Worm (Caenorhabditis elegans): Measurements from ENCODE around the gene srx-130.

DNA sequence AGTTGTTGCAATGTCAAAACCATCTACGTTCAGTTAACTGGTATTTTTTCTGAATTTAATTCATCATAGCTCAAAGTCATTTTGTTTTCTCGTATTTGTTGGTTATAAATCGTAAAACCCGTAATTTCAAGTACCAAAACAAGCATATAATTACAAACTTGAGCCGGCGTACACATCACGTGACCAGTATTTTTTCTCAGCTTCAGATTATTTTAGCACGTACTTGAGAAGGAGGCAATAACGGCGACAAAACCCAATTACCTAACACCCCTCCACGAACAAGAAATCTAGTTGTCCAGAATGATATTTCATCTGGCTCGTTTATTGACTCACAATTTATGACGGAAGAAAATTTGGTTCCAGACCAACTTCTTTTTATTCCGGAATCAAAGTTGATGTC lies 15.7 kb downstream of the srx-130 start, which contains the start of gene srx-135:
- no peak for TF ChIP-seq pqm-1 (tag; optimal IDR thresholded peaks at IDR 0.05)
- no peak for TF ChIP-seq C34B4.2 (tag; optimal IDR thresholded peaks at IDR 0.05)
- no peak for TF ChIP-seq ces-1 (GFP tag; optimal IDR thresholded peaks at IDR 0.05)
- no peak for TF ChIP-seq aly-2 (tag; optimal IDR thresholded peaks at IDR 0.05)
- TF ChIP-seq fkh-8 (tag; optimal IDR thresholded peaks at IDR 0.05) = no peak
- no peak for TF ChIP-seq efl-3 (GFP tag; optimal IDR thresholded peaks at IDR 0.05)
- TF ChIP-seq sox-4 (tag; optimal IDR thresholded peaks at IDR 0.05) = no peak
- no peak for TF ChIP-seq nhr-19 (GFP tag; conservative IDR thresholded peaks at IDR 0.05)

All from whole organism, L1 larva.